Fruit fly (Drosophila melanogaster): ENCODE measurements around the gene CG32281.

dm6 chr3L:3161968-3162367 is 7.2 kb upstream of the CG32281 start, which contains the start of gene rasp:
- TF ChIP-seq CG6854 (GFP tag; optimal IDR thresholded peaks at IDR 0.05) (no peak), CG11294 (GFP tag; IDR thresholded peaks at IDR 0.05) (no peak)

Measured in whole organism, prepupa.